Worm (Caenorhabditis elegans): ENCODE measurements around the gene luc-7L3.
"Not testable (repeated sequence)": the region's sequence is repeated elsewhere in the genome, so short reads cannot be mapped to it uniquely, and the experiment has no call there.

The luc-7L3 gene

ce11 chrII:105889-106288, 8.1 kb upstream of the luc-7L3 start, which contains the start of gene txt-1:
txt-1 (plus strand) TSS chrII:106189.
- TF ChIP-seq hmg-4 (GFP tag; optimal IDR thresholded peaks at IDR 0.05) (no peak), flt-1 (GFP tag; IDR thresholded peaks at IDR 0.05) (no peak), hmbx-1 (tag; optimal IDR thresholded peaks at IDR 0.05) (no peak), tbx-37 (GFP tag; conservative IDR thresholded peaks at IDR 0.05) (no peak), sea-1 (GFP tag; conservative IDR thresholded peaks at IDR 0.05) (no peak), hnd-1 (tag; optimal IDR thresholded peaks at IDR 0.05) (no peak), B0310.2 (tag; optimal IDR thresholded peaks at IDR 0.05) (no peak), tra-4 (tag; optimal IDR thresholded peaks at IDR 0.05) (no peak), ceh-13 (GFP tag; optimal IDR thresholded peaks at IDR 0.05) (no peak), ama-1 (optimal IDR thresholded peaks at IDR 0.05) (no peak), scrt-1 (GFP tag; IDR thresholded peaks at IDR 0.05) (no peak)

- TF ChIP-seq tbx-11 (GFP tag; IDR thresholded peaks at IDR 0.05) = no peak
Observed at ce11 chrII:105327-105882, 7.6 kb upstream of the luc-7L3 start.

ce11 chrII:104234-104633, 6.4 kb upstream of the luc-7L3 start, which contains the start of gene col-68:
col-68 (plus strand) TSS chrII:104534.
- TF ChIP-seq ceh-36 (tag; optimal IDR thresholded peaks at IDR 0.05) = no peak
- TF ChIP-seq ceh-13 (GFP tag; optimal IDR thresholded peaks at IDR 0.05) = no peak
- TF ChIP-seq scrt-1 (GFP tag; IDR thresholded peaks at IDR 0.05) = no peak
- TF ChIP-seq hmbx-1 (tag; optimal IDR thresholded peaks at IDR 0.05) = no peak
- TF ChIP-seq ama-1 (optimal IDR thresholded peaks at IDR 0.05) = no peak
- no peak for TF ChIP-seq ets-7 (tag; optimal IDR thresholded peaks at IDR 0.05)
- no peak for TF ChIP-seq pes-1 (GFP tag; IDR thresholded peaks at IDR 0.05)
- no peak for TF ChIP-seq flt-1 (GFP tag; IDR thresholded peaks at IDR 0.05)
- TF ChIP-seq hnd-1 (tag; optimal IDR thresholded peaks at IDR 0.05) = no peak
- TF ChIP-seq tbx-37 (GFP tag; conservative IDR thresholded peaks at IDR 0.05) = no peak
- no peak for TF ChIP-seq tbx-11 (GFP tag; IDR thresholded peaks at IDR 0.05)
- no peak for TF ChIP-seq B0310.2 (tag; optimal IDR thresholded peaks at IDR 0.05)
- TF ChIP-seq F13C5.2 (tag; optimal IDR thresholded peaks at IDR 0.05) = no peak
- no peak for TF ChIP-seq sea-1 (GFP tag; conservative IDR thresholded peaks at IDR 0.05)
- no peak for TF ChIP-seq aly-1 (tag; optimal IDR thresholded peaks at IDR 0.05)

DNA sequence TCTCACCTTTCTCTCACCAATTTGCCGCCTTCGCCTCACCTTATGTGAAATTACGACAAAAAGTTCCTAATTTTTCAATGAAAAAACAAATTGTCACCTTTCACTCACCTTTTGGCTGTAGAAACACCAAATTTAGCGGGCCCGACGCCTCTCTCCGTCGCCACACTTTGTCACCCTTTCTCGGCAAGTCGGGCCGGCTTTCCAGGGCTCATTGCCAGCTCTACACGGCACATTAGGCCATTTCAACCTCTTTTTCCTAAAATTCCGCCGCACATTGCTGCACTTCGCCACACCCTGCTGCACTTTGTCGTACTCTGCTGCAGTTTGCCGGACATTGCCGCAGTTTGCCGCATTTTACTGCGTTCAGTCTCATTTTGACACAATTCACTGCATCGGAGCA, 3.3 kb upstream of the luc-7L3 start:
- TF ChIP-seq sea-1 (GFP tag; conservative IDR thresholded peaks at IDR 0.05) = 0 out of 2 replicates have a peak, but pooled peaks have one; percentile 52
- TF ChIP-seq ceh-36 (tag; optimal IDR thresholded peaks at IDR 0.05) = no peak

DNA sequence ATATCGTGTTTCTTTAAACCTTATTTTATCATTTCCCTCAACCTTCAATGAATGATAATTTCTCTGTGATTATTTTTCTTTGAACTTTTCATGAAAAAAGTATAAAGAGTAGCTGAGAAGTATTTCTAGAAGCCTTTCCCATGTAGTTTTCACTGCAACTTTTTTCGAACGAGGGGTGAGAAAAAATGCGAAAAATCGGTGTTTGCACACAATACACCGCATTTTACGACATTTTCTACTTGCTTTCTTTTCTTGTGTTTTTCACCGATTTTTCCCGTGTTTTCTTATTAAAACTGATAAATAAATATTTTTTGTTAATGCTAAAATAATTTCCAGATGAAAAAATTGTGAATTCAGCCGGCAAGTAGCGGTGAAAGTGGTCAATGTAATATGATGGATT, 1.1 kb upstream of the luc-7L3 start, which contains the start of gene C50D2.10:
C50D2.10 (plus strand) TSS at position 245 of the 400 bp plus-strand sequence.
- not testable (repeated sequence) for TF ChIP-seq B0310.2 (tag; optimal IDR thresholded peaks at IDR 0.05); tbx-11 (GFP tag; IDR thresholded peaks at IDR 0.05); F13C5.2 (tag; optimal IDR thresholded peaks at IDR 0.05)

DNA sequence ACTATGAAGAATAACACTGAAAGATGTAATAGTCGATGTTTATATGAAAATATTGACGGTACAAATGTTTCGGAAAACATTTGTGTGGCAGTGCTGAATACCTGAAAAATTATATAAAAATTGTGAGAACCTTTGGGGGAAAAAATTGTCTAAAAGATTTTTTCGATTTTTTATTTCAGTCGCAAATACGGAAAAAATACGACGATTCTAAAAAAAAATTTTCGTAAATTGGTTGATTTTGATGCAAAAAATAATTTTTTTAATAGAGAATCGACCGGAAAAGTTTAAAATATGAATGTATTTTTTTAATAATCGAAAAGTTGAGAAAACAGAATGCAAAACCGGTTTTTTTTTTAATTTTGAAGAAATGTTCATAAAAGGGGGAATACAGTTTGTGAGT, 2.6 kb downstream of the luc-7L3 start, which contains the start of gene C50D2.7:
C50D2.7 (minus strand) TSS at position 101 of the 400 bp plus-strand sequence.
- no peak for TF ChIP-seq pes-1 (GFP tag; IDR thresholded peaks at IDR 0.05)
- no peak for TF ChIP-seq tbx-11 (GFP tag; IDR thresholded peaks at IDR 0.05)
- TF ChIP-seq hmbx-1 (tag; optimal IDR thresholded peaks at IDR 0.05) = no peak
- no peak for TF ChIP-seq ama-1 (optimal IDR thresholded peaks at IDR 0.05)
- no peak for TF ChIP-seq flt-1 (GFP tag; IDR thresholded peaks at IDR 0.05)
- no peak for TF ChIP-seq tra-4 (tag; optimal IDR thresholded peaks at IDR 0.05)
- TF ChIP-seq hnd-1 (tag; optimal IDR thresholded peaks at IDR 0.05) = no peak
- no peak for TF ChIP-seq ets-7 (tag; optimal IDR thresholded peaks at IDR 0.05)
- TF ChIP-seq sea-1 (GFP tag; conservative IDR thresholded peaks at IDR 0.05) = no peak
- no peak for TF ChIP-seq aly-1 (tag; optimal IDR thresholded peaks at IDR 0.05)
- no peak for TF ChIP-seq ceh-13 (GFP tag; optimal IDR thresholded peaks at IDR 0.05)
- no peak for TF ChIP-seq tbx-37 (GFP tag; conservative IDR thresholded peaks at IDR 0.05)
- no peak for TF ChIP-seq F13C5.2 (tag; optimal IDR thresholded peaks at IDR 0.05)
- TF ChIP-seq ceh-36 (tag; optimal IDR thresholded peaks at IDR 0.05) = no peak
- no peak for TF ChIP-seq scrt-1 (GFP tag; IDR thresholded peaks at IDR 0.05)
- no peak for TF ChIP-seq B0310.2 (tag; optimal IDR thresholded peaks at IDR 0.05)

ce11 chrII:91419-91818, 6.4 kb downstream of the luc-7L3 start, which contains the start of gene mcat-1:
mcat-1 (minus strand) TSS chrII:91519.
- TF ChIP-seq ama-1 (optimal IDR thresholded peaks at IDR 0.05) (no peak), hmg-4 (GFP tag; optimal IDR thresholded peaks at IDR 0.05) (no peak), tra-4 (tag; optimal IDR thresholded peaks at IDR 0.05) (no peak), scrt-1 (GFP tag; IDR thresholded peaks at IDR 0.05) (no peak), hmbx-1 (tag; optimal IDR thresholded peaks at IDR 0.05) (no peak), tbx-11 (GFP tag; IDR thresholded peaks at IDR 0.05) (no peak), aly-1 (tag; optimal IDR thresholded peaks at IDR 0.05) (no peak), tbx-37 (GFP tag; conservative IDR thresholded peaks at IDR 0.05) (no peak), ets-7 (tag; optimal IDR thresholded peaks at IDR 0.05) (no peak), ceh-36 (tag; optimal IDR thresholded peaks at IDR 0.05) (no peak), pes-1 (GFP tag; IDR thresholded peaks at IDR 0.05) (no peak), F13C5.2 (tag; optimal IDR thresholded peaks at IDR 0.05) (no peak), B0310.2 (tag; optimal IDR thresholded peaks at IDR 0.05) (no peak), sea-1 (GFP tag; conservative IDR thresholded peaks at IDR 0.05) (no peak)

- TF ChIP-seq aly-1 (tag; optimal IDR thresholded peaks at IDR 0.05) (no peak), sea-1 (GFP tag; conservative IDR thresholded peaks at IDR 0.05) (no peak), ets-7 (tag; optimal IDR thresholded peaks at IDR 0.05) (no peak), tbx-37 (GFP tag; conservative IDR thresholded peaks at IDR 0.05) (no peak), hmg-4 (GFP tag; optimal IDR thresholded peaks at IDR 0.05) (no peak)
Observed at ce11 chrII:87937-88336, 9.9 kb downstream of the luc-7L3 start.

All from whole organism, early embryonic.